Fruit fly (Drosophila melanogaster): ENCODE results near the gene Pcyt2.

Gene Pcyt2

dm6 chr3L:1549148-1549547 lies 4.1 kb upstream of the Pcyt2 start (continued):
- TF ChIP-seq CG16779 (GFP tag; IDR thresholded peaks at IDR 0.05) (no peak), sna (GFP tag; IDR thresholded peaks at IDR 0.05; ENCODE audit: partially characterized antibody) (no peak), CG11398 (GFP tag; optimal IDR thresholded peaks at IDR 0.05) (no peak), CG2202 (tag; optimal IDR thresholded peaks at IDR 0.05) (no peak), Hmx (GFP tag; optimal IDR thresholded peaks at IDR 0.05) (no peak), CG32532 (GFP tag; IDR thresholded peaks at IDR 0.05) (peak; percentile 50; the same call in 1 of the 2 replicates), B-H2 (GFP tag; optimal IDR thresholded peaks at IDR 0.05) (no peak), YL-1 (GFP tag; optimal IDR thresholded peaks at IDR 0.05) (no peak), CG5180 (GFP tag; optimal IDR thresholded peaks at IDR 0.05) (no peak), HmgD (GFP tag; optimal IDR thresholded peaks at IDR 0.05) (no peak), CG3847 (GFP tag; IDR thresholded peaks at IDR 0.05) (no peak), sens (GFP tag) (peak; percentile 82), twi (tag; optimal IDR thresholded peaks at IDR 0.05) (peak; percentile 13), sd (tag; optimal IDR thresholded peaks at IDR 0.05) (peak; percentile 63), Lhr (GFP tag; optimal IDR thresholded peaks at IDR 0.05) (no peak), CG10543 (GFP tag; optimal IDR thresholded peaks at IDR 0.05) (no peak), CG13296 (GFP tag; optimal IDR thresholded peaks at IDR 0.05) (no peak), Ptx1 (GFP tag; IDR thresholded peaks at IDR 0.05) (no peak), ap (GFP tag; IDR thresholded peaks at IDR 0.05) (no peak), Nf-YB (GFP tag; optimal IDR thresholded peaks at IDR 0.05) (no peak), bowl (GFP tag; IDR thresholded peaks at IDR 0.05) (no peak), Atf3 (GFP tag; optimal IDR thresholded peaks at IDR 0.05) (no peak), Dll (GFP tag; IDR thresholded peaks at IDR 0.05; ENCODE audit: partially characterized antibody) (no peak), CG9876 (GFP tag; optimal IDR thresholded peaks at IDR 0.05) (no peak), pum (GFP tag; optimal IDR thresholded peaks at IDR 0.05) (no peak), hbn (GFP tag; IDR thresholded peaks at IDR 0.05; ENCODE audit: partially characterized antibody) (no peak), btn (GFP tag; optimal IDR thresholded peaks at IDR 0.05) (no peak), emc (GFP tag; optimal IDR thresholded peaks at IDR 0.05) (no peak), CTCF (GFP tag; optimal IDR thresholded peaks at IDR 0.05) (no peak), CG4617 (GFP tag; optimal IDR thresholded peaks at IDR 0.05; ENCODE audit: borderline replicate concordance) (no peak), CG11695 (GFP tag; IDR thresholded peaks at IDR 0.05) (no peak), jumu (GFP tag; optimal IDR thresholded peaks at IDR 0.05) (no peak), rib (GFP tag; IDR thresholded peaks at IDR 0.05) (no peak), Nf-YC (tag; optimal IDR thresholded peaks at IDR 0.05) (no peak), Aef1 (GFP tag; IDR thresholded peaks at IDR 0.05) (no peak), bsh (GFP tag; optimal IDR thresholded peaks at IDR 0.05) (no peak), Atf6 (GFP tag; IDR thresholded peaks at IDR 0.05) (peak; percentile 59), crc (GFP tag; optimal IDR thresholded peaks at IDR 0.05) (no peak), CG9609 (GFP tag; optimal IDR thresholded peaks at IDR 0.05) (peak; percentile 21), h (optimal IDR thresholded peaks at IDR 0.05) (no peak), CG9932 (GFP tag; IDR thresholded peaks at IDR 0.05) (peak; percentile 30; the same call in 1 of the 2 replicates), CG12744 (GFP tag; optimal IDR thresholded peaks at IDR 0.05) (no peak), CG31224 (GFP tag; IDR thresholded peaks at IDR 0.05) (no peak), slou (GFP tag; optimal IDR thresholded peaks at IDR 0.05) (no peak), Hand (GFP tag; optimal IDR thresholded peaks at IDR 0.05) (no peak), D19A (tag; optimal IDR thresholded peaks at IDR 0.05) (no peak), CG17912 (GFP tag; optimal IDR thresholded peaks at IDR 0.05) (no peak), fd96Cb (tag; optimal IDR thresholded peaks at IDR 0.05) (no peak), ssp (GFP tag; IDR thresholded peaks at IDR 0.05) (no peak), danr (GFP tag; IDR thresholded peaks at IDR 0.05) (no peak; the same call in 1 of the 2 replicates), CG14710 (tag; optimal IDR thresholded peaks at IDR 0.05) (no peak), crp (GFP tag; optimal IDR thresholded peaks at IDR 0.05) (peak in 1 of 2 experiments; percentile 54)

All from whole organism, embryonic.